Worm (Caenorhabditis elegans): ENCODE results near the gene cest-9.2.

DNA sequence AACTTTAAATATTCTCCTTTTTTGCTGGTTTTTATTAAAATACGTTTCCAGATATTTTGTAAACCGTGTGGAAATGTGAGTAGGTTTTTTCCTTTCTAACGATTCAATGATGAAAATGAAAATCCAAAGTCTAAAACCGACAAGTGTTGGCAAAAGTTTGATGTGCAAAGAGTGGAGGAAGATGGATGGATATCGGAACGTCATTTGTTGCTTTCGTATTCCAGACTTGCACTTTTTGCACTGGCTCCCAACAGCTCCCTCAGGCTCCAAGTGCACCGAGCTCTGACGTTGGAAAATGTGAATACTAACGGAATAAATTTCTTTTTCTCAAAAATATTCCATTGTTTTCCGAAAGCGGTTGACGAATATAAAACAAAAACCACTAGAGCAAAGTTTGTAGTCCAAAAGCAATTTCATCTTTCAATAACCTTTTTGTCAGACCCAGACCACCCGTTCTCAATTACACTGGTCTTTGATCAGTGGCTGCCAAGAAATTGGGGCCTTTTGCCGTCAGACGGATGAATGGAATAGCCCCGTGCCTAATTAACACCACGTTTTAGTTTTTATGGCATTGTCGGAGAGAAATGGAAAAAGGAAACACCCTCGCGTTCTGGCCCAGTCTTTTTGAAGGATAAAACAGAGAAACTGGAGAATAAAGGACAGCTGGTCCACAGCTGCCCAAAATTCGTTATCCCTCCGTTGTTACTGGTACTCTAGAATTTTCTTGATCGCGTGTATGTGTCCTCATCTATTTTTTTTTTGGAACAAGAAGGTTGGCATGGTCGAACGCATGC is 39.0 kb upstream of the cest-9.2 start:
- TF ChIP-seq him-1 (tag; optimal IDR thresholded peaks at IDR 0.05) (no peak), dao-5 (tag; optimal IDR thresholded peaks at IDR 0.05) (no peak)

Data from whole organism, L4/young adult.